Fruit fly (Drosophila melanogaster) Kc167 (cell line): ENCODE data around the gene CG14352.

Experiments
- Myc ChIP-seq: fragments of >200 bp; optimal IDR thresholded peaks from 2 replicates; lab custom pipeline; 2017; ENCODE audit warnings: missing external identifiers
- Sin3A ChIP-seq: fragments of >200 bp; optimal IDR thresholded peaks from 2 replicates; lab custom pipeline; 2018; ENCODE audit warnings: missing external identifiers
- h ChIP-seq: fragments of >200 bp; optimal IDR thresholded peaks from 3 replicates; lab custom pipeline; 2018; ENCODE audit warnings: missing external identifiers
- insv ChIP-seq: fragments of >200 bp; optimal IDR thresholded peaks from 3 replicates; lab custom pipeline; 2018; ENCODE audit warnings: missing external identifiers
- psq ChIP-seq: fragments of >200 bp; optimal IDR thresholded peaks from 2 replicates; lab custom pipeline; 2017; ENCODE audit warnings: missing external identifiers
- ttk ChIP-seq: sonication (Bioruptor generic); optimal IDR thresholded peaks from 2 replicates; lab custom pipeline; 2017; ENCODE audit warnings: missing external identifiers

Gene CG14352

dm6 chr2L:1617712-1618111 is 6.5 kb downstream of the CG14352 start:
- no peak for TF ChIP-seq h (lab: Kevin White, UChicago)
- no peak for TF ChIP-seq Myc (lab: Kevin White, UChicago)
- TF ChIP-seq psq (lab: Kevin White, UChicago): no peak
- TF ChIP-seq Sin3A (lab: Kevin White, UChicago): no peak
- TF ChIP-seq ttk (lab: Kevin White, UChicago): no peak
- no peak for TF ChIP-seq insv (lab: Kevin White, UChicago)

DNA sequence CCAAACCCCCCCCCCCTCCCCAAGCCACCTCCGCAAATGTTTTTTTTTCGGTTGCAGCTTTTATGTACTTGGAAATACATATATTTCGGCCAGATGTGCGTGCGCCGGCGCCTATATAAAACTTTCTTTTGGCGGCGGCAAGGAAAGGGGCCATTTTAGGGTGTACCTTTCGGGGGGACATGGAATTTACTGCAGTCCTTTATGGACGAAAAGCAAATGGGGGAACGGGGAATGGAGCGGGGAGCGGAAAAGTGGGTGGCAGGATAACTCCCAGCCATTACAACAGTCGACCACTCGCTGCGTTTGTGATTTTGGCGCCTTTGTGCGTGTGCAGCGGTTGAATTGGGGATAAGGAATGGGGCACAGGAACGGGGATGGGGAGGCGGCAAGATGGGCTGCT is 7.5 kb downstream of the CG14352 start:
- no peak for TF ChIP-seq psq (lab: Kevin White, UChicago)
- no peak for TF ChIP-seq h (lab: Kevin White, UChicago)
- no peak for TF ChIP-seq ttk (lab: Kevin White, UChicago)
- no peak for TF ChIP-seq insv (lab: Kevin White, UChicago)
- TF ChIP-seq Myc (lab: Kevin White, UChicago): no peak
- no peak for TF ChIP-seq Sin3A (lab: Kevin White, UChicago)

- no peak for TF ChIP-seq psq (lab: Kevin White, UChicago)
- TF ChIP-seq insv (lab: Kevin White, UChicago): no peak
- no peak for TF ChIP-seq Myc (lab: Kevin White, UChicago)
- no peak for TF ChIP-seq h (lab: Kevin White, UChicago)
Measured at dm6 chr2L:1619191-1619590, 8.0 kb downstream of the CG14352 start.

dm6 chr2L:1620797-1621196 is 9.6 kb downstream of the CG14352 start:
- TF ChIP-seq insv (lab: Kevin White, UChicago): no peak
- TF ChIP-seq h (lab: Kevin White, UChicago): no peak
- TF ChIP-seq Myc (lab: Kevin White, UChicago): no peak
- no peak for TF ChIP-seq psq (lab: Kevin White, UChicago)
- no peak for TF ChIP-seq Sin3A (lab: Kevin White, UChicago)
- no peak for TF ChIP-seq ttk (lab: Kevin White, UChicago)

- TF ChIP-seq ttk (lab: Kevin White, UChicago) (no peak), psq (lab: Kevin White, UChicago) (no peak)
Measured at dm6 chr2L:1624750-1625149, 13.5 kb downstream of the CG14352 start.

- no peak for TF ChIP-seq psq (lab: Kevin White, UChicago)
- TF ChIP-seq h (lab: Kevin White, UChicago): no peak
- TF ChIP-seq insv (lab: Kevin White, UChicago): no peak
- TF ChIP-seq Myc (lab: Kevin White, UChicago): no peak
- no peak for TF ChIP-seq ttk (lab: Kevin White, UChicago)
- no peak for TF ChIP-seq Sin3A (lab: Kevin White, UChicago)
Measured at dm6 chr2L:1627824-1628501, 16.8 kb downstream of the CG14352 start.

- no peak for TF ChIP-seq insv (lab: Kevin White, UChicago)
- no peak for TF ChIP-seq psq (lab: Kevin White, UChicago)
- TF ChIP-seq Sin3A (lab: Kevin White, UChicago): no peak
- TF ChIP-seq h (lab: Kevin White, UChicago): no peak
- TF ChIP-seq ttk (lab: Kevin White, UChicago): no peak
- TF ChIP-seq Myc (lab: Kevin White, UChicago): no peak
Measured at dm6 chr2L:1628502-1628864, 17.3 kb downstream of the CG14352 start.

DNA sequence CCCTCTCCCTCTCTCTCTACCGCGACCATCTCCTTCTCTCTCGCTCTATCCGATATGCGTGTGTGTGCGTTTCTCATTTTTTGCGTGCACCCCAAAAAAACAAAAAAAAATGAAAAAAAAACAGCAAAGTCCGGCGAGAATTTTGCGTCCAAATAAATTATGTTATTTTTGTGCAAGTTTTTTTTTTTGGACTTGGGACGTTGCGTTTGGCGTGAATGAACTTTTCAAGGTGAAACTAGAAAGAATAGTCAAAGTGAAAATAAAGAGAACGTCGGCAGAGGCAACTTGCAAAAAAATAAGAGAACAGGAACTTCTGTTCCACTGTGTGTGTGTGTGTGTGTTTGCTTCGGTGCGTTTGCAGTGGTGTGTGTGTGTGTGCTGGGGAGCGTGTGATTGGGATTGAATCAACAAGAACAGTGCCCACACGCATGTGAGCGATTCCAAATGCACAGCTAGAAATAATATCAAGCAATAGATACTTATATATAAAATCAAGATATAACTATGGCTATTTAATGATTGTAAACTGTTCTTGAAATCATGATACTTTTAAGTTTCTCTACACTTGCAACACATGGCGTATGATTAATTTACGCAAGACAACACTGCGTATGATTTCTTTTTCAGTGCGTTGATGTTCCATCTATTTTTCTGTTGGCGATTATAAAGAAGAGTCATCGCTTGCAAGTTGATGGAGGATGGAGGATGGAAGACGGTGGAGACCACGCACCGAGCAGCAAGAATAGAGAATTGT is 18.2 kb downstream of the CG14352 start:
- TF ChIP-seq ttk (lab: Kevin White, UChicago): no peak

- TF ChIP-seq ttk (lab: Kevin White, UChicago) (no peak), psq (lab: Kevin White, UChicago) (no peak), h (lab: Kevin White, UChicago) (no peak), Sin3A (lab: Kevin White, UChicago) (no peak), insv (lab: Kevin White, UChicago) (no peak), Myc (lab: Kevin White, UChicago) (no peak)
Measured at dm6 chr2L:1630576-1630975, 19.4 kb downstream of the CG14352 start.

dm6 chr2L:1631441-1632313 is 20.5 kb downstream of the CG14352 start:
- TF ChIP-seq h (lab: Kevin White, UChicago): no peak
- TF ChIP-seq Myc (lab: Kevin White, UChicago): no peak
- no peak for TF ChIP-seq insv (lab: Kevin White, UChicago)
- no peak for TF ChIP-seq Sin3A (lab: Kevin White, UChicago)
- TF ChIP-seq ttk (lab: Kevin White, UChicago): no peak
- no peak for TF ChIP-seq psq (lab: Kevin White, UChicago)

dm6 chr2L:1632730-1633172 is 21.5 kb downstream of the CG14352 start:
- TF ChIP-seq insv (lab: Kevin White, UChicago) (no peak), ttk (lab: Kevin White, UChicago) (no peak), Sin3A (lab: Kevin White, UChicago) (no peak), h (lab: Kevin White, UChicago) (no peak), psq (lab: Kevin White, UChicago) (no peak), Myc (lab: Kevin White, UChicago) (no peak)
